Fruit fly (Drosophila melanogaster) whole organism, embryonic: Measurements from ENCODE around the gene Jhbp12.

ENCODE experiments used
- Antp ChIP-seq: fragments of 200-800 bp; sonication (Bioruptor generic); optimal IDR thresholded peaks from 3 replicates; lab custom pipeline; 2016; ENCODE audit warnings: missing biosample characterization, missing genetic modification characterization
- Bgb ChIP-seq: fragments of 200-800 bp; sonication (Bioruptor generic); IDR thresholded peaks from 2 replicates; pipeline ENCODE4 v1.3.6; 2022; ENCODE audit warnings: missing biosample characterization, missing genetic modification characterization; ENCODE audit not compliant: partially characterized antibody
- BtbVII ChIP-seq: fragments of 200-800 bp; sonication (Bioruptor generic); optimal IDR thresholded peaks from 3 replicates; lab custom pipeline; 2017; ENCODE audit warnings: missing biosample characterization, mild to moderate bottlenecking, missing genetic modification characterization
- CG10209 ChIP-seq: fragments of 200-800 bp; sonication (Bioruptor generic); optimal IDR thresholded peaks from 3 replicates; lab custom pipeline; 2017; ENCODE audit warnings: missing biosample characterization, mild to moderate bottlenecking, missing genetic modification characterization, missing genetic modification reagents
- CG10267 ChIP-seq: fragments of 200-800 bp; sonication (Bioruptor generic); optimal IDR thresholded peaks from 2 replicates; lab custom pipeline; 2018; ENCODE audit warnings: missing biosample characterization, mild to moderate bottlenecking, missing genetic modification characterization, moderate library complexity
- CG13123 ChIP-seq: fragments of 200-800 bp; sonication (Bioruptor generic); optimal IDR thresholded peaks from 2 replicates; lab custom pipeline; 2016; ENCODE audit warnings: missing biosample characterization, missing genetic modification characterization
- CG1602 ChIP-seq: fragments of 200-800 bp; sonication (Bioruptor generic); optimal IDR thresholded peaks from 3 replicates; lab custom pipeline; 2016; ENCODE audit warnings: missing biosample characterization, missing genetic modification characterization
- CG1647 ChIP-seq: fragments of 200-800 bp; sonication (Bioruptor generic); optimal IDR thresholded peaks from 3 replicates; lab custom pipeline; 2016; ENCODE audit warnings: missing biosample characterization, missing genetic modification characterization
- CG1792 ChIP-seq: fragments of 200-800 bp; sonication (Bioruptor generic); optimal IDR thresholded peaks from 2 replicates; lab custom pipeline; 2016; ENCODE audit warnings: missing biosample characterization, missing genetic modification characterization
- CG1832 ChIP-seq: fragments of 200-800 bp; sonication (Bioruptor generic); optimal IDR thresholded peaks from 2 replicates; lab custom pipeline; 2017; ENCODE audit warnings: missing biosample characterization, mild to moderate bottlenecking, missing genetic modification characterization, inconsistent platforms
- CG18599 ChIP-seq: fragments of 200-800 bp; sonication (Bioruptor generic); optimal IDR thresholded peaks from 3 replicates; lab custom pipeline; 2017; ENCODE audit warnings: missing biosample characterization, missing genetic modification characterization, mild to moderate bottlenecking, moderate library complexity, missing genetic modification reagents
- CG31441 ChIP-seq: fragments of 200-800 bp; sonication (Bioruptor generic); IDR thresholded peaks from 2 replicates; pipeline ENCODE4 v1.3.6; 2022; ENCODE audit warnings: missing biosample characterization, missing genetic modification characterization
- CG3163 ChIP-seq: fragments of 200-800 bp; sonication (Bioruptor generic); optimal IDR thresholded peaks from 3 replicates; lab custom pipeline; 2016; ENCODE audit warnings: missing biosample characterization, missing genetic modification characterization
- CG34224 ChIP-seq: fragments of 200-800 bp; sonication (Bioruptor generic); IDR thresholded peaks from 3 replicates; pipeline ENCODE4 v1.3.6; 2022; ENCODE audit warnings: missing biosample characterization, missing genetic modification characterization; ENCODE audit not compliant: partially characterized antibody
- CG3726 ChIP-seq: fragments of 200-800 bp; sonication (Bioruptor generic); IDR thresholded peaks from 3 replicates; pipeline ENCODE4, ENCODE4 v1.3.6; 2022; ENCODE audit warnings: missing biosample characterization, missing genetic modification characterization
- CG5180 ChIP-seq: fragments of 200-800 bp; sonication (Bioruptor generic); optimal IDR thresholded peaks from 3 replicates; lab custom pipeline; 2017; ENCODE audit warnings: missing biosample characterization, missing genetic modification characterization, mild to moderate bottlenecking, moderate library complexity, missing genetic modification reagents
- CG7556 ChIP-seq: fragments of 200-800 bp; sonication (Bioruptor generic); optimal IDR thresholded peaks from 2 replicates; lab custom pipeline; 2017; ENCODE audit warnings: missing biosample characterization, mild to moderate bottlenecking, missing genetic modification characterization
- CG7839 ChIP-seq: fragments of 200-800 bp; sonication (Bioruptor generic); optimal IDR thresholded peaks from 3 replicates; lab custom pipeline; 2018; ENCODE audit warnings: missing biosample characterization, mild to moderate bottlenecking, missing genetic modification characterization, moderate library complexity
- CG9797 ChIP-seq: fragments of 200-800 bp; sonication (Bioruptor generic); optimal IDR thresholded peaks from 3 replicates; lab custom pipeline; 2018; ENCODE audit warnings: missing biosample characterization, mild to moderate bottlenecking, missing genetic modification characterization
- Chrac-16 ChIP-seq: fragments of 200-800 bp; sonication (Bioruptor generic); optimal IDR thresholded peaks from 3 replicates; lab custom pipeline; 2016; ENCODE audit warnings: missing biosample characterization, missing genetic modification characterization
- Dp ChIP-seq: fragments of 200-800 bp; sonication (Bioruptor generic); optimal IDR thresholded peaks from 2 replicates; lab custom pipeline; 2018; ENCODE audit warnings: missing biosample characterization, mild to moderate bottlenecking, missing genetic modification characterization, moderate library complexity
- HLH54F ChIP-seq: fragments of 200-800 bp; sonication (Bioruptor generic); optimal IDR thresholded peaks from 3 replicates; lab custom pipeline; 2016; ENCODE audit warnings: missing biosample characterization, missing genetic modification characterization
- MBD-R2 ChIP-seq: fragments of 200-800 bp; sonication (Bioruptor generic); IDR thresholded peaks from 2 replicates; pipeline ENCODE4 v1.3.6; 2022; ENCODE audit warnings: missing biosample characterization, missing genetic modification characterization
- Mad ChIP-seq: fragments of 200-800 bp; sonication (Bioruptor generic); optimal IDR thresholded peaks from 2 replicates; lab custom pipeline; 2016; ENCODE audit warnings: missing biosample characterization, missing genetic modification characterization
- Max ChIP-seq: fragments of 200-800 bp; sonication (Bioruptor generic); optimal IDR thresholded peaks from 2 replicates; lab custom pipeline; 2016; ENCODE audit warnings: missing biosample characterization, mild to moderate bottlenecking, missing genetic modification characterization
- Med ChIP-seq: fragments of 200-800 bp; sonication (Bioruptor generic); peaks from one replicate; lab custom pipeline; 2016; ENCODE audit warnings: missing biosample characterization, missing genetic modification characterization, mild to moderate bottlenecking, inconsistent platforms, moderate library complexity
- NFAT ChIP-seq: fragments of 200-800 bp; sonication (Bioruptor generic); IDR thresholded peaks from 2 replicates; pipeline ENCODE4 v1.3.6; 2022; ENCODE audit warnings: missing biosample characterization, missing genetic modification characterization
- Opbp ChIP-seq: fragments of 200-800 bp; sonication (Bioruptor generic); IDR thresholded peaks from 3 replicates; pipeline ENCODE4 v1.3.6; 2022; ENCODE audit warnings: missing biosample characterization, missing genetic modification characterization; ENCODE audit not compliant: partially characterized antibody
- Side ChIP-seq: fragments of 200-800 bp; sonication (Bioruptor generic); optimal IDR thresholded peaks from 2 replicates; lab custom pipeline; 2016; ENCODE audit warnings: missing biosample characterization, missing genetic modification characterization
- Stat92E ChIP-seq, 3 experiments: fragments of >200 bp in 2 of 3; fragments of 200-800 bp in 1 of 3; sonication (Bioruptor generic) in 1 of 3; optimal IDR thresholded peaks; 2 replicates each; lab custom pipeline; 2017 to 2019; ENCODE audit warnings: missing biosample characterization in 3 of 3, missing genetic modification characterization in 3 of 3, mild to moderate bottlenecking in 1 of 3, moderate library complexity in 1 of 3
- Taf1 ChIP-seq: fragments of 200-800 bp; sonication (Bioruptor generic); IDR thresholded peaks from 2 replicates; pipeline ENCODE4 v1.3.6; 2022; ENCODE audit warnings: missing biosample characterization, missing genetic modification characterization
- ato ChIP-seq: fragments of 200-800 bp; sonication (Bioruptor generic); IDR thresholded peaks from 2 replicates; pipeline ENCODE4 v1.3.6; 2022; ENCODE audit warnings: missing biosample characterization, missing genetic modification characterization; ENCODE audit not compliant: partially characterized antibody
- bbx ChIP-seq: fragments of 200-800 bp; sonication (Bioruptor generic); IDR thresholded peaks from 2 replicates; pipeline ENCODE4 v1.3.6; 2022; ENCODE audit warnings: missing biosample characterization, missing genetic modification characterization; ENCODE audit not compliant: partially characterized antibody
- crc ChIP-seq: fragments of 200-800 bp; sonication (Bioruptor generic); optimal IDR thresholded peaks from 2 replicates; lab custom pipeline; 2016; ENCODE audit warnings: missing biosample characterization, missing genetic modification characterization
- crol ChIP-seq: fragments of 200-800 bp; sonication (Bioruptor generic); IDR thresholded peaks from 2 replicates; pipeline ENCODE4 v1.3.6; 2022; ENCODE audit warnings: missing biosample characterization, missing genetic modification characterization
- da ChIP-seq: fragments of 200-800 bp; sonication (Bioruptor generic); optimal IDR thresholded peaks from 2 replicates; lab custom pipeline; 2016; ENCODE audit warnings: missing biosample characterization, missing genetic modification characterization
- gce ChIP-seq: fragments of 200-800 bp; sonication (Bioruptor generic); IDR thresholded peaks from 3 replicates; pipeline ENCODE4 v1.3.6; 2022; ENCODE audit warnings: missing biosample characterization, missing genetic modification characterization
- her ChIP-seq: fragments of 200-800 bp; sonication (Bioruptor generic); optimal IDR thresholded peaks from 2 replicates; lab custom pipeline; 2016; ENCODE audit warnings: missing biosample characterization, missing genetic modification characterization
- hkb ChIP-seq, 2 experiments: fragments of 200-800 bp in 1 of 2; fragments of >200 bp in 1 of 2; sonication (Bioruptor generic) in 1 of 2; IDR thresholded peaks in 1 of 2; optimal IDR thresholded peaks in 1 of 2; 2 replicates each; pipeline versions ENCODE4 v1.3.6 to Lab custom; 2017 to 2022; ENCODE audit warnings: missing biosample characterization in 1 of 2, missing genetic modification characterization in 1 of 2
- knrl ChIP-seq: fragments of 200-800 bp; sonication (Bioruptor generic); IDR thresholded peaks from 3 replicates; pipeline ENCODE4 v1.3.6; 2022; ENCODE audit warnings: missing biosample characterization, missing genetic modification characterization; ENCODE audit not compliant: partially characterized antibody
- nmo ChIP-seq: fragments of 200-800 bp; sonication (Bioruptor generic); optimal IDR thresholded peaks from 2 replicates; lab custom pipeline; 2018; ENCODE audit warnings: missing biosample characterization, mild to moderate bottlenecking, missing genetic modification characterization, moderate library complexity
- pan ChIP-seq, 4 experiments: fragments of >200 bp in 3 of 4; fragments of 200-800 bp in 1 of 4; sonication (Bioruptor generic) in 1 of 4; optimal IDR thresholded peaks in 3 of 4; IDR thresholded peaks in 1 of 4; 2 replicates each; pipeline versions ENCODE4 v1.3.6 to Lab custom; 2017 to 2022; ENCODE audit warnings: missing biosample characterization in 2 of 4, missing genetic modification characterization in 2 of 4, mixed read lengths in 1 of 4
- pho ChIP-seq: fragments of 200-800 bp; sonication (Bioruptor generic); optimal IDR thresholded peaks from 2 replicates; lab custom pipeline; 2016; ENCODE audit warnings: missing biosample characterization, missing genetic modification characterization
- scrt ChIP-seq: fragments of 200-800 bp; sonication (Bioruptor generic); optimal IDR thresholded peaks from 2 replicates; lab custom pipeline; 2018; ENCODE audit warnings: missing biosample characterization, mild to moderate bottlenecking, missing genetic modification characterization, moderate library complexity
- sr ChIP-seq: fragments of 200-800 bp; sonication (Bioruptor generic); IDR thresholded peaks from 3 replicates; pipeline ENCODE4 v1.3.6; 2022; ENCODE audit warnings: missing biosample characterization, missing genetic modification characterization
- zf30C ChIP-seq: fragments of 200-800 bp; sonication (Bioruptor generic); optimal IDR thresholded peaks from 3 replicates; lab custom pipeline; 2018; ENCODE audit warnings: missing biosample characterization, mild to moderate bottlenecking, missing genetic modification characterization

Gene Jhbp12

dm6 chr3R:24543676-24544277, 19.2 kb downstream of the Jhbp12 start, which contains the start of gene Cftr (continued):
- TF ChIP-seq pan (optimal IDR thresholded peaks at IDR 0.05; lab: Kevin White, UChicago) = no peak
- TF ChIP-seq pan (GFP tag; optimal IDR thresholded peaks at IDR 0.05 in 1 of 2, IDR thresholded peaks at IDR 0.05 in 1 of 2) = peak in 1 of 2 experiments; percentile 58
- TF ChIP-seq CG31441 (GFP tag; lab: Robert Waterston, UW) = peak; percentile 22; the same call in 1 of the 2 replicates
- peak; percentile 34 for TF ChIP-seq CG7839
- no peak for TF ChIP-seq CG10209 (GFP tag; lab: Kevin White, UChicago)
- peak; percentile 57 for TF ChIP-seq CG1792 (GFP tag; lab: Kevin White, UChicago)
- TF ChIP-seq her (GFP tag; lab: Kevin White, UChicago) = peak; percentile 66
- TF ChIP-seq ato (GFP tag; lab: Robert Waterston, UW) = peak; percentile 65; the same call in 1 of the 2 replicates
- TF ChIP-seq pho (GFP tag; lab: Kevin White, UChicago) = peak; percentile 61
- peak; percentile 37 for TF ChIP-seq crc
- peak; percentile 96 for TF ChIP-seq Med (GFP tag; lab: Kevin White, UChicago)
- TF ChIP-seq Taf1 (GFP tag; lab: Robert Waterston, UW) = peak; percentile 52; the same call in 1 of the 2 replicates
- peak; percentile 43 for TF ChIP-seq CG1647
- TF ChIP-seq CG1602 (GFP tag; lab: Kevin White, UChicago) = no peak
- peak; percentile 45; the same call in 2 of the 3 replicates for TF ChIP-seq sr
- no peak for TF ChIP-seq CG7556 (GFP tag; lab: Kevin White, UChicago)
- TF ChIP-seq Side (GFP tag; lab: Kevin White, UChicago) = peak; percentile 49
- TF ChIP-seq bbx (GFP tag; lab: Robert Waterston, UW) = peak; percentile 74; the same call in 1 of the 2 replicates
- no peak for TF ChIP-seq CG1832
- peak; percentile 37 for TF ChIP-seq CG5180 (GFP tag; lab: Kevin White, UChicago)
- TF ChIP-seq CG10267 (tag; lab: Kevin White, UChicago) = peak; percentile 61
- TF ChIP-seq Max = peak; percentile 53
- TF ChIP-seq CG9797 = no peak
- peak; percentile 44; the same call in 1 of the 3 replicates for TF ChIP-seq CG34224
- TF ChIP-seq CG18599 = peak; percentile 73
- TF ChIP-seq hkb (optimal IDR thresholded peaks at IDR 0.05; lab: Kevin White, UChicago) = no peak
- peak; percentile 65 for TF ChIP-seq hkb (GFP tag; IDR thresholded peaks at IDR 0.05; lab: Robert Waterston, UW)
- peak; percentile 22 for TF ChIP-seq Mad (GFP tag; lab: Kevin White, UChicago)
- 0 out of 3 replicates have a peak, but pooled peaks have one; percentile 18 for TF ChIP-seq knrl (GFP tag; lab: Robert Waterston, UW)
- TF ChIP-seq CG13123 (GFP tag; lab: Kevin White, UChicago) = peak; percentile 15
- TF ChIP-seq scrt = peak; percentile 96
- peak in 1 of 3 experiments; percentile 31 for TF ChIP-seq Stat92E (GFP tag; optimal IDR thresholded peaks at IDR 0.05; lab: Kevin White, UChicago)
- peak; percentile 16 for TF ChIP-seq Chrac-16 (GFP tag; lab: Kevin White, UChicago)
- no peak for TF ChIP-seq zf30C (GFP tag; lab: Kevin White, UChicago)
- peak; percentile 13 for TF ChIP-seq da (GFP tag; lab: Kevin White, UChicago)
- no peak for TF ChIP-seq crol (GFP tag; lab: Robert Waterston, UW)
- peak; percentile 6 for TF ChIP-seq BtbVII
- TF ChIP-seq Dp (GFP tag; lab: Kevin White, UChicago) = peak; percentile 51
- TF ChIP-seq MBD-R2 (GFP tag; lab: Robert Waterston, UW) = peak; percentile 9; the same call in 1 of the 2 replicates
- peak; percentile 80 for TF ChIP-seq NFAT (GFP tag; lab: Robert Waterston, UW)
- peak; percentile 66 for TF ChIP-seq Antp (GFP tag; lab: Kevin White, UChicago)
- peak; percentile 71 for TF ChIP-seq Bgb (GFP tag; lab: Robert Waterston, UW)
- peak; percentile 59; the same call in 1 of the 3 replicates for TF ChIP-seq CG3726 (GFP tag; lab: Robert Waterston, UW)
- no peak; the same call in 2 of the 3 replicates for TF ChIP-seq gce (GFP tag; lab: Robert Waterston, UW)
- TF ChIP-seq Opbp (GFP tag; lab: Robert Waterston, UW) = peak; percentile 60; the same call in 2 of the 3 replicates
- no peak for TF ChIP-seq nmo
- TF ChIP-seq HLH54F (GFP tag; lab: Kevin White, UChicago) = peak; percentile 46
- TF ChIP-seq CG3163 = peak; percentile 5
